Fruit fly (Drosophila melanogaster) whole organism: ENCODE data around the gene CG15147.

Source experiments
- CG8478 ChIP-seq: fragments of >200 bp; optimal IDR thresholded peaks from 2 replicates; lab custom pipeline; 2018; ENCODE audit warnings: inconsistent platforms
- Dll ChIP-seq: fragments of >200 bp; optimal IDR thresholded peaks from 2 replicates; lab custom pipeline; 2017
- EcR ChIP-seq, 2 experiments: fragments of >200 bp; optimal IDR thresholded peaks; 2 replicates each; lab custom pipeline; 2017; ENCODE audit warnings: missing biosample characterization in 2 of 2, missing genetic modification characterization in 2 of 2, missing genetic modification reagents in 2 of 2
- pan ChIP-seq: fragments of >200 bp; optimal IDR thresholded peaks from 2 replicates; lab custom pipeline; 2017
- psq ChIP-seq: fragments of >200 bp; optimal IDR thresholded peaks from 2 replicates; lab custom pipeline; 2017
- usp ChIP-seq: fragments of >200 bp; optimal IDR thresholded peaks from 2 replicates; lab custom pipeline; 2017; ENCODE audit warnings: missing biosample characterization, missing genetic modification characterization, mixed read lengths

Gene CG15147

dm6 chr2L:17625992-17626391 lies at the start of gene CG15147:
TSS of gene CG15147 (minus strand) at chr2L:17626381.
- TF ChIP-seq Dll (no peak), EcR (GFP tag; optimal IDR thresholded peaks at IDR 0.05; lab: Kevin White, UChicago) (no peak), pan (lab: Kevin White, UChicago) (no peak)

- TF ChIP-seq EcR (GFP tag; optimal IDR thresholded peaks at IDR 0.05; lab: Kevin White, UChicago), result no peak
- TF ChIP-seq pan (lab: Kevin White, UChicago), result no peak
- TF ChIP-seq Dll, result no peak
- TF ChIP-seq usp (GFP tag; lab: Kevin White, UChicago), result no peak
- no peak for TF ChIP-seq CG8478 (lab: Kevin White, UChicago)
- TF ChIP-seq psq (lab: Kevin White, UChicago), result no peak
These were observed 45.0 kb upstream of the CG15147 start for dm6 chr2L:17671222-17671621.

dm6 chr2L:17650812-17651211 lies 24.6 kb upstream of the CG15147 start:
- TF ChIP-seq CG8478 (lab: Kevin White, UChicago), result no peak
- TF ChIP-seq pan (lab: Kevin White, UChicago), result no peak
- TF ChIP-seq usp (GFP tag; lab: Kevin White, UChicago), result no peak
- TF ChIP-seq EcR (GFP tag; optimal IDR thresholded peaks at IDR 0.05; lab: Kevin White, UChicago), result no peak
- TF ChIP-seq Dll, result no peak
- TF ChIP-seq psq (lab: Kevin White, UChicago), result no peak

dm6 chr2L:17627559-17627958 lies 1.4 kb upstream of the CG15147 start, which contains the start of gene CG43054:
TSS of gene CG43054 (plus strand) at chr2L:17627859.
- no peak for TF ChIP-seq EcR (GFP tag; optimal IDR thresholded peaks at IDR 0.05; lab: Kevin White, UChicago)

- no peak for TF ChIP-seq usp (GFP tag; lab: Kevin White, UChicago)
- TF ChIP-seq CG8478 (lab: Kevin White, UChicago), result no peak
- no peak for TF ChIP-seq EcR (GFP tag; optimal IDR thresholded peaks at IDR 0.05; lab: Kevin White, UChicago)
- TF ChIP-seq pan (lab: Kevin White, UChicago), result no peak
- TF ChIP-seq Dll, result no peak
- TF ChIP-seq psq (lab: Kevin White, UChicago), result no peak
These were observed 5.0 kb downstream of the CG15147 start for dm6 chr2L:17621194-17621593.

dm6 chr2L:17615471-17615870 lies 10.7 kb downstream of the CG15147 start:
- TF ChIP-seq pan (lab: Kevin White, UChicago) (no peak), usp (GFP tag; lab: Kevin White, UChicago) (no peak), CG8478 (lab: Kevin White, UChicago) (no peak), psq (lab: Kevin White, UChicago) (no peak), Dll (no peak), EcR (GFP tag; optimal IDR thresholded peaks at IDR 0.05; lab: Kevin White, UChicago) (no peak)

- TF ChIP-seq pan (lab: Kevin White, UChicago), result no peak
- no peak for TF ChIP-seq psq (lab: Kevin White, UChicago)
- no peak for TF ChIP-seq EcR (GFP tag; optimal IDR thresholded peaks at IDR 0.05; lab: Kevin White, UChicago)
- TF ChIP-seq Dll, result no peak
- TF ChIP-seq CG8478 (lab: Kevin White, UChicago), result no peak
- TF ChIP-seq usp (GFP tag; lab: Kevin White, UChicago), result no peak
These were observed 23.0 kb downstream of the CG15147 start for dm6 chr2L:17603152-17603551.

- TF ChIP-seq psq (lab: Kevin White, UChicago) (no peak), EcR (GFP tag; optimal IDR thresholded peaks at IDR 0.05; lab: Kevin White, UChicago) (no peak), pan (lab: Kevin White, UChicago) (no peak)
These were observed 32.1 kb downstream of the CG15147 start for dm6 chr2L:17594087-17594486.

- TF ChIP-seq EcR (GFP tag; optimal IDR thresholded peaks at IDR 0.05; lab: Kevin White, UChicago), result no peak
- no peak for TF ChIP-seq Dll
- TF ChIP-seq CG8478 (lab: Kevin White, UChicago), result no peak
- no peak for TF ChIP-seq pan (lab: Kevin White, UChicago)
- TF ChIP-seq psq (lab: Kevin White, UChicago), result no peak
- TF ChIP-seq usp (GFP tag; lab: Kevin White, UChicago), result no peak
These were observed 34.2 kb downstream of the CG15147 start, which contains the start of the genes Sytalpha and CG6870 for dm6 chr2L:17591960-17592359. TSS of gene Sytalpha (plus strand) at chr2L:17592260. TSS of gene CG6870 (minus strand) at chr2L:17592299.

- no peak for TF ChIP-seq EcR (GFP tag; optimal IDR thresholded peaks at IDR 0.05; lab: Kevin White, UChicago)
- no peak for TF ChIP-seq pan (lab: Kevin White, UChicago)
- TF ChIP-seq CG8478 (lab: Kevin White, UChicago), result no peak
- no peak for TF ChIP-seq Dll
- TF ChIP-seq usp (GFP tag; lab: Kevin White, UChicago), result no peak
- no peak for TF ChIP-seq psq (lab: Kevin White, UChicago)
These were observed 36.3 kb downstream of the CG15147 start for dm6 chr2L:17589853-17590252.

- TF ChIP-seq psq (lab: Kevin White, UChicago), result no peak
- no peak for TF ChIP-seq pan (lab: Kevin White, UChicago)
- TF ChIP-seq EcR (GFP tag; optimal IDR thresholded peaks at IDR 0.05; lab: Kevin White, UChicago), result no peak
- TF ChIP-seq Dll, result no peak
- no peak for TF ChIP-seq usp (GFP tag; lab: Kevin White, UChicago)
- TF ChIP-seq CG8478 (lab: Kevin White, UChicago), result no peak
These were observed 37.1 kb downstream of the CG15147 start, which contains the start of gene Oli for dm6 chr2L:17589115-17589514. TSS of gene Oli (plus strand) at chr2L:17589184.

- TF ChIP-seq pan (lab: Kevin White, UChicago), result no peak
- TF ChIP-seq Dll, result no peak
- no peak for TF ChIP-seq psq (lab: Kevin White, UChicago)
- TF ChIP-seq EcR (GFP tag; optimal IDR thresholded peaks at IDR 0.05; lab: Kevin White, UChicago), result no peak
- TF ChIP-seq usp (GFP tag; lab: Kevin White, UChicago), result no peak
- no peak for TF ChIP-seq CG8478 (lab: Kevin White, UChicago)
These were observed 37.8 kb downstream of the CG15147 start for dm6 chr2L:17588173-17589082.
